Worm (Caenorhabditis elegans): ENCODE results near the gene C47E12.14.

Gene C47E12.14

DNA sequence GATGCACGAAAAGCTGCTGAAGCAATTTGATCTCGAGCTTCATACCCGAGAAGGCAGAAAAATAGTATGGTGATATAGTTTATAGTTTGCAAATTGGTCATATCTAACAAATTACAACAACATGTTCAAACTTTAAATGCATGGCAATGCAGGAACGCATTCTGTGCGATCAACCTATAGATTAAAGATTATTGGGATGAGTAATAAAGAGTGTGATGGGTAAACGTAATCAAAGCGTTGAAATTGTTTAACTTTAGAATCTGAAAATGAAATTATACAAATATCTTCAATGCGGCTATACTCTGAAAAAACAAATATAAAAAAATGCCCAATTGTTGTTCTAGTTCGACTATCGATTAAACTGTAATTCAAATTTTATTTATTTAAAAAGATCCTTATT, at the start of gene C47E12.14:
Gene C47E12.14, minus strand, starts transcription at position 101 of the 400 bp plus-strand sequence.
- TF ChIP-seq unc-62 (GFP tag; optimal IDR thresholded peaks at IDR 0.05) = no peak

- no peak for TF ChIP-seq unc-62 (GFP tag; optimal IDR thresholded peaks at IDR 0.05)
Observed at ce11 chrIV:10022991-10023390, 46.8 kb upstream of the C47E12.14 start, which contains the start of gene F44D12.8. Gene F44D12.8, plus strand, starts transcription at chrIV:10023291.

DNA sequence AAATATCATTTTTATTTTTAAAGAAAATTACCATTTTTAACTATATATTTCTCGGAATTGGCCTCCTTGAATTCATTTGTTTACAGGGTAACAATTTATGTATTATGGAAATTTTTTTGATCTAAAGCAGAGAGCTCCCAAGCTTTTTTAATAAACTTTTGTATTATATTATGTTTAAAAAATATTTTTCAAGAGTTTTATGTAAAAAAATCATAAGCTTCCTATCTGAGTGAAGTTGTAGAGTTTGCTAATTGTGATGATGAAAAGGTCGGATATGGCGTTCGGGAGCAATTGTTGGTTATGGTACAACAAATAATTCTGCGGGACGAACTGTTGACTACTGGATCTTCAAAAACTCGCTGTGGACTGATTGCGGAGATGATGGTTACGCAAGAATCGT, 45.1 kb upstream of the C47E12.14 start, which contains the start of gene F44D12.19:
Gene F44D12.19, plus strand, starts transcription at position 301 of the 400 bp plus-strand sequence.
- TF ChIP-seq unc-62 (GFP tag; optimal IDR thresholded peaks at IDR 0.05) = no peak

DNA sequence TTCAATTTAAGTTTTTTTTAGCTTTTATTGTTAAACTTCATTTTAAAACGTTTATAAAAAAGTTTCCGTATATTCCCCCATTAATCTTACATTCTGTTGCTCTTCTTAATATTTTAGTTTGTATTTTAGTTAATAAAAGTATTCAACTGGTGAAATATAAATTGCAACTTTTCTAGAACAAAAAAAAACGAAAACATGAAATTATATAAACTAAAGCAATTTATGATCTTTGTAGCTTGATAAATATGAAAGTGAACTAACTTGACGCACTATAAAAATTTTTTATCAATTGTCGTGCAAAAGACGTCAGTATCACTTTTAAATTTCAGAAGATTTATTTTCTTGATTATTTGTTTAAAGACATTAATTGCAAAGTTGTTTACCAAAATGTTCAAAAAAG, 41.4 kb upstream of the C47E12.14 start, which contains the start of gene F44D12.2:
Gene F44D12.2, minus strand, starts transcription at position 101 of the 400 bp plus-strand sequence.
- TF ChIP-seq unc-62 (GFP tag; optimal IDR thresholded peaks at IDR 0.05) = no peak

DNA sequence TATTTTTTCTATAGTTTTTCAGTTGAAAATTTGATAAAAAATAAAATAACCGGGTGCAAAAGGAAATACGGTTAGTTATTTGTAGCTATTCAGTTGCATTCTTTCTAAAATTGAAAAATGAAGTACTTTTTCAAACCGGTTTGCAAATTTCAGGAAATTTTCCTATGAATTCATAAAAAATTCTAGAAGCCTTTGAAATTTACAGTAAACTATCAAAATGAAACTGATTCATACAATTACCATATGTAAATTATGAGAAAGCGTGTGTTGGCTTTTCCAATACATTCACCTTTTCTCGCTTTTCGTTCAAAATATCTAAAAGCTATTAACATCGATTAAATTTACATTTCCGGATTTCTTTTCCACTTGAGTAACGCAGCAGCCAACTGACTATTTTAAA, 40.8 kb upstream of the C47E12.14 start, which contains the start of gene ent-7:
Gene ent-7, plus strand, starts transcription at position 301 of the 400 bp plus-strand sequence.
- TF ChIP-seq unc-62 (GFP tag; optimal IDR thresholded peaks at IDR 0.05) = no peak

ce11 chrIV:10009536-10009935, 33.4 kb upstream of the C47E12.14 start, which contains the start of gene magu-4:
Gene magu-4, plus strand, starts transcription at chrIV:10009753.
- TF ChIP-seq unc-62 (GFP tag; optimal IDR thresholded peaks at IDR 0.05) = no peak

DNA sequence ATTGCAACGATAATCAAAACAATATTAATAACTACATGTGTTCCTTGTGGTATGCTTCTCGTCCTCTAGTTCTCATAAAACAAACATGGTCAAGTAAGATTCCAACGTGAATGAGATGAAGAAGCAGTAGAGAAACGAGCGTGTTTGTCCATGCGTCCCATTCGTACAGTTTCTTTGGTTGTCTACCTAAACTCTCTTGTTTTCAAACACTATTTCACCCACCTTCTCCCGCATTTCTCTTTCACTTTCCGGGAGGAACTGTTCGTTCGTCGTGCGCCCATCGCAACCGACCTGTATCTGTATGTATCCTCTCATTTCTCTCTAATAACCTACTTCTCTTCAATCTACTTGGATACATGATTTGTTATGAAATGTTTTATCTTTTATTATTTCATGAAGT, 31.6 kb upstream of the C47E12.14 start:
- TF ChIP-seq unc-62 (GFP tag; optimal IDR thresholded peaks at IDR 0.05) = no peak

DNA sequence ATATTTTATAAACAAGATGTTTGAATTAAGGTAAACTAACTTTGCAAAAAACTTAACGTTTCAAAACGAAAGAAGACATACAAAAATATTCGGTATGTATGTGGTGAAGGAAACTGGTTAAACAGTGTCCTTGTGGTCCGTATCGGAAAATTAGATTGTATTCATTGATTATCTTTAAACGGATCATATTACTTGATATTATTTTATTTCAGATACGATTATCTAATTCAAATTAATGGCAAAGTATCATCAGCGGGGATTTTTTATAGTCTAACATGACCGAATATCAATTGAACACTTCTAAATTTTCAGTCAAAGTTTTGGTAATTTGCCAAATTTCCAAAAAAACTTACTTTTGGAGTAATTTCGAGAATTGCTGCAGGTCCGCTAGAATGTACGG, 30.6 kb upstream of the C47E12.14 start, which contains the start of gene C47E12.13:
Gene C47E12.13, minus strand, starts transcription at position 101 of the 400 bp plus-strand sequence.
- TF ChIP-seq unc-62 (GFP tag; optimal IDR thresholded peaks at IDR 0.05) = no peak

DNA sequence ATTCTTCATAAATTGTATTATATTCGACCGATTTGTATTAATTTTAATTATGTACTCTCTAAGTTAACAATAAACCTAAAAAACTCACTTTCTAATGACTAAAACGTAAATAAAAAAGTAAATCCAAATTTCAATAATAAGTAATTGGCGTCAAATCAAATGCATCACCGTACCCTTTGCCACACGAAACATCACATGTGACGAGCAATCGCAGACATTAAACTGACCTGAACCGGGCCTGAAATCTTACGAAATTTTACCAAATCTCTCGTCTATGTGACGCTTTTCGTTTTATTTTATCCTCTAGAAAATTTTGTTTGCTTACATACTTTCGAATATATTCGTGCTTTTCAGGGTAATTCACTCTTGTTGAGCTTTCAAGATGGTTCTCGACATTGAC, 27.2 kb upstream of the C47E12.14 start, which contains the start of the genes C47E12.2 and sars-1:
Gene C47E12.2, minus strand, starts transcription at position 131 of the 400 bp plus-strand sequence.
Gene sars-1, plus strand, starts transcription at position 355 of the 400 bp plus-strand sequence.
- TF ChIP-seq unc-62 (GFP tag; optimal IDR thresholded peaks at IDR 0.05) = no peak

ce11 chrIV:10001748-10002147, 25.6 kb upstream of the C47E12.14 start, which contains the start of gene C47E12.3:
Gene C47E12.3, minus strand, starts transcription at chrIV:10001848.
- TF ChIP-seq unc-62 (GFP tag; optimal IDR thresholded peaks at IDR 0.05) = no peak

DNA sequence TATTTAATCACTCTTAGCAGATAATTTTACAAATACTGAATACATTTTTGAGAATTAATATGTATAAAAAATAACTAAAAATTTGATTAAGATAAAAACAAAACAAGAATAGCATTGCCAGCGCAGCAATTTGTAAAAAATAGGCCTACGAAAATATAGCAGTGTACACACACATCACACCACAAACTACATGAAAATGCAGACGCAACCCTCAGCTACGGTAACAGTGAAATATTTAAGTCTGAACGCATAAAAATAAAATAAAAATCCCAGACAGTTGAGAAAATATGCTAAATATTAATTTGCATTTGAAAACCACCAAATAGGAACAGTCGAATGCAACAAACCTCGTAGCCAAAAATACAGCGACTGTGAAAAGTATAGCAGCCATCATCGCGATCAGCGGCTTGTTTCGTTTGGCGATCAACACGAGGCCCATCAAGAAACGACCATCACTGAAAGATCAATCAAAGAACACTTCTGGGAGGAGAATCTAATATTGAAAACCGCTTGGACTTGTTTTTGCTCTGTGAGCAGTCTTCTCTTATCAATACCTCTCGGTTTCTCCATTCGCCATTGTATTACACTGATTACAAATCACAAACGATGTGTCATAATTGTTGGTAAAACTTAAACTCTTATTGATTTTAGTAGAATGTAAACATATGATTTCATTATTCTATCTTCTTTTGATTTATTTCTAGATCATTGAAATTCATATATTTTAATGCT, 22.5 kb upstream of the C47E12.14 start, which contains the start of gene pyp-1:
Gene pyp-1, minus strand, starts transcription at position 439 of the 732 bp plus-strand sequence.
- TF ChIP-seq unc-62 (GFP tag; optimal IDR thresholded peaks at IDR 0.05) = no peak

DNA sequence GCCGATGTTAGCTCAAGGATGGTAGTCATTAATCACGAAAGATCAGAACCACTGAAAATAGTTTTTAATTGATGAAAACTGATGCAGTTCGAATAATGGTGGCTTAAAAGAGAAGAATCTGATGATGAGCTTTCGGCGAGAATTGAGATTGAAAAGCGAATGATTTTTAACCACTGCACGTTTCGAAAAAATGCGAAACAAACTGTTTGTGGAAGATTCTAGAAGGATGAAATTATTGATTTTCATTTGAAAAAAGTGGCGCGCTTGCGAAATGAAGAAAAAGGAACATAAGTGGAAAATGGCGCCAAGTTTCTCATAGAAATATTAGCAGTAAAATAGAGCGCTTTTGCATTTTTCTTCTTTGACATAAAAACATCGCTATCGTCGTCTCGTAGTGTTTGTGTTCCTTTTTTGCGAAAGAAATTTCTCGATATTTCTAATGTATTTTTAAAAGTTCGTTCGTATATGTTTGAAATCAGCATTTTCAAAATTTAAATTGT, 18.8 kb upstream of the C47E12.14 start, which contains the start of gene uba-1:
Gene uba-1, minus strand, starts transcription at position 51 of the 500 bp plus-strand sequence.
- no peak for TF ChIP-seq unc-62 (GFP tag; optimal IDR thresholded peaks at IDR 0.05)

- TF ChIP-seq unc-62 (GFP tag; optimal IDR thresholded peaks at IDR 0.05) = no peak
Observed at ce11 chrIV:9993403-9994132, 17.4 kb upstream of the C47E12.14 start.

- no peak for TF ChIP-seq unc-62 (GFP tag; optimal IDR thresholded peaks at IDR 0.05)
Observed at ce11 chrIV:9989416-9989815, 13.2 kb upstream of the C47E12.14 start.

DNA sequence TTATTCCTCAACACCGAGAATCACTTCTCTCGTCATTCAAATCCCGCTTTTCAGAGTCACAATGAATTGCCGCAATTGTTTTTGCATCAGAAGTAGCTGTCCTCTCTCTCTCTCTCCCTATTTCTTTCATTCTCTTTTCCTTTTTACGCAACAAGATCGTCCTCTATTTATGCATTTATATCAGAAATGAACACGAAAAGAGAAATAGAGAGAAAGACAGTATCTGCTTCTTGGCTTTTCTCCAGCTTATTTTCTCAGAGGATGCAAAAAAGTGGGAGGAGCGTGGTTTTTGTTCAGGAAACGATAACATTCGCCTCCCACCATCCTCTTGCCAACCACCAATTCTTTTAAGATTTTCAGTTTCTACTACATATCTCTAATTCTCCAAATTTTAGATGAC, 6.7 kb upstream of the C47E12.14 start, which contains the start of gene mam-2:
Gene mam-2, plus strand, starts transcription at position 301 of the 400 bp plus-strand sequence.
- TF ChIP-seq unc-62 (GFP tag; optimal IDR thresholded peaks at IDR 0.05) = no peak
